Worm (Caenorhabditis elegans) whole organism, dauer: Measurements from ENCODE around the gene C49H3.3.
"Not testable (repeated sequence)": the region's sequence is repeated elsewhere in the genome, so short reads cannot be mapped to it uniquely, and the experiment has no call there.

Source experiments
- unc-62 ChIP-seq: sonication (generic microtip); optimal IDR thresholded peaks from 2 replicates; lab custom pipeline; 2017; ENCODE audit warnings: missing biosample characterization, missing genetic modification reagents, missing genetic modification characterization

The C49H3.3 gene

ce11 chrIV:7920126-7920525 lies 4.0 kb upstream of the C49H3.3 start, which contains the start of gene C49H3.16:
C49H3.16 (plus strand) TSS chrIV:7920426.
- TF ChIP-seq unc-62 = no peak

ce11 chrIV:7924975-7925828 lies 1.1 kb downstream of the C49H3.3 start:
- TF ChIP-seq unc-62 = no peak

DNA sequence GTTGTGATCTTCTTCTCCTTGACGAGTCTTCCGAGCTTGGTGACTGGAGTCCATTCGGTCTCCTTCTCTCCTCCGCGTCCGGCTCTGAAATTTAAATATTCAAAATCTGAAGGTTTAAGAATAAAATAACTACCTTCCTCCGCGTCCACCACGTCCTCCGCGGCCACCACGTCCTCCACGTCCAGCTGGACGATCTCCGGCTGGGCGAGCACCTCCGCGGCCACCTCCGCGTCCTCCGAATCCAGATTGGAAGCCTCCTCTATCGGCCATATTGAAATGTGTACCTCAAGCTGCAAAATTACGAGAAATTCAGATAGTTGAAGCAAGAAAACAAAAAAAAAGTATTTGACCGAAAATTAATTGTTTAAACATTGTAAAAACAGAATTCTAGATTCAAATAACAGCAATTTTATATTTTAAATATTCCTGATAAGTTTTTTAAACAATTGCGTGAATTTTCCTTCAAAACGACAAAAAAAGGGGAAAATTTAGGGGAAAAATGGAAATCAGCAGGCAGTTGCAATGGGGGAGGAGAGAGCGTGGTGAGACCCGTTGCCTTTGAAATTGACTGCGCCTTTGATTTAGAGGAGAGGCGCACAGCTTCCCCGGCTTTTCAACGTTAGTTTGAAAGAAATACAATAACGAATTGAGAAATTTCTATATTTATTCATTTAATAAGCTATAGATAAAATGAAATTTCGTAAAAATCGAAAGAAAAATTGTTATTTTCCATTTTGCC lies 2.1 kb downstream of the C49H3.3 start, which contains the start of gene rps-2:
Gene rps-2 (minus strand): TSS at position 290 of the 739 bp plus-strand sequence.
- no peak for TF ChIP-seq unc-62

DNA sequence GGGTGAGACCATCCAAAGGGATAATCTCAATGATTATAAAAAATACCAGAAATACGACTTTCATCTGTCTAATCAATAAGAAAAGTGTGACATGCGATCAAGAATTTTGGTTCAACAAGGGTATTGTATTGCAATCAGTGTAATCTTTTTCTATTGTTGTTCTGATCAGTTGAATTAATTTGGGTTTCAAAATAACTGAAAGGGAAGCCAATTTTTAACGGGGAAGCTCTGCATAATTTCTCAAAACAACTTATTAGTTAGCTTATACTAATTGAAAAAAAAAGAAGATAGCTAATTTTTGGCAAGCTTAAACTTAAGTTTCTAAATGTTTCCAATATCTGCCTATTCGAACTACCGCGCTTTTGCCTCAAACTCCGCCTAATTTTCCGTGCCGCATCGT lies 3.1 kb downstream of the C49H3.3 start, which contains the start of gene C49H3.12:
Gene C49H3.12 (minus strand): TSS at position 101 of the 400 bp plus-strand sequence.
- TF ChIP-seq unc-62 = no peak

ce11 chrIV:7927852-7928251 lies 3.7 kb downstream of the C49H3.3 start, which contains the start of gene gcy-8:
gcy-8 (plus strand) TSS chrIV:7928152.
- TF ChIP-seq unc-62 = no peak

DNA sequence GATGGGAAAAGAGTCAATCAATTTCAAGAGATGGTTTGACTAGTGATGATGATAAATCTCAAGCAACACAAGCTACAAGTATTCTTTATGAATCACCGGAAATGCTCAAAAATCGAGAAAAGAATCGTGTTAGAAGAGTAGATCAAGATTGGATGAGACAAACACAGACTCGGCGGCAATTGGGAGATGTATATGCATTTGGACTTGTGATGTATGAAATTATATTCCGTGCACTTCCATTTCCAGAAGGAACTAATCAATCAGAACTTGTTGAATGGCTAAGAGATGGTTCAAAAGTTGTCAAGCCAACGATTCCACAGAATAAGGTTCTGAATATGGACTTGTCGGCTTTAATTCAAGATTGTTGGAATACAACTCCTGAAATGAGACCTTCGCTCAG lies 7.7 kb downstream of the C49H3.3 start:
- no peak for TF ChIP-seq unc-62

DNA sequence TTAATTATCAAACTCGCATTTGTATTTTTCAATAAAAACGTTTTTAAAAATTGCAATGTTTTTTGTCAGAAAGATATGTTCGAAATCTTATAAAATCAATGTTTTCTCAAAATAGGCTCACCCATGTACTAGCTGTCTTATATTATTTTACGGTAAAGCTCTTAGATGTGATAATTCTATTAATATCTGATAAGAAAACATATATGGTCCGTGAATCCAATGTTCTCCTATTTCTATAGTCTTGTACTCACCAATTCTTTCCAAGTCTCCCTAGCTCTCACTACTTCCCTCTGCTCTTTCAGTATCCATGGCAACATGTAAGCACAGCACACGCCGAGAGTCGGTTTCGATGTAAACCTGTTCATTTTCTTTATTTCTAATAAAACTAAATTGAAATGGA lies 9.6 kb downstream of the C49H3.3 start, which contains the start of gene bbs-2:
Gene bbs-2 (plus strand): TSS at position 301 of the 400 bp plus-strand sequence.
- TF ChIP-seq unc-62 = no peak

DNA sequence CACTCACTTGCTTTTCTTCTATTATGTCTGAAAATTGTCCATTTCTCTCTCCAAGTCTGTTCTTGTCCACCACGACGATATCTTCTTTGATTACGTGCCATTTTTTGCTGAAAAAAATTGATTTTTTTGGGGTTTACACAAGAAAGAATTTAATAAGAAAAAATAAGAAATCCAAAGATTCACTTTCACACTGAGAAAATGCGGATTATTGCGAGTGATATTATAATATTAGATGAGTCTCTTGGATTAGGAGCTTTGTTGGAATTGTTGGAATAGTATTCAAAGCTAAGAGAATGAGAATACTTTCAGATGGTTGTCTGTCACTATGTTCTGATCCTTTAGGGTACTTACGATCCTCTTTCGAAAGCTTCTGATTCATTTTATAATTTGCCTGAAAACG lies 14.7 kb downstream of the C49H3.3 start, which contains the start of gene F20D12.7:
Gene F20D12.7 (minus strand): TSS at position 101 of the 400 bp plus-strand sequence.
- TF ChIP-seq unc-62 = no peak

DNA sequence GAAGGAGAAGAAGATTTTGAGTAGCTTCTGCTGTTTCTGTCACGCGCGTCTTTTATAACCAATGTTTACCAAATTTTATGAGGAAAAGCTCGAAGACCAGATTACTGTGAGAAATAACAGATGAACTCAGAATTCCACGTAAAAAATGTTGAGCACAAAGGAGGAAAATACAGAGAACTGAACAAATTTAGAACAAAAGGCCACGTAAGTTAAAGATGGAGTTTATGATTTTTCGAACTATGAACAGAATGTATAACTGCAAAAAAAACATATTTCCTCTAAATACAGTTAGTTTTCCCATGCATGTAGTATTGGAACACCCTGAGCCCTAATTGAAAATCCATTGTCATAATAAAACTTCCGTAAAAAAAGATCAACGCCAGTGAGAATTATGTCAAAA lies 16.8 kb downstream of the C49H3.3 start, which contains the start of gene exc-9:
Gene exc-9 (minus strand): TSS at position 101 of the 400 bp plus-strand sequence.
- TF ChIP-seq unc-62 = no peak

- TF ChIP-seq unc-62 = no peak
Observed at ce11 chrIV:7943272-7943671, 19.1 kb downstream of the C49H3.3 start.

DNA sequence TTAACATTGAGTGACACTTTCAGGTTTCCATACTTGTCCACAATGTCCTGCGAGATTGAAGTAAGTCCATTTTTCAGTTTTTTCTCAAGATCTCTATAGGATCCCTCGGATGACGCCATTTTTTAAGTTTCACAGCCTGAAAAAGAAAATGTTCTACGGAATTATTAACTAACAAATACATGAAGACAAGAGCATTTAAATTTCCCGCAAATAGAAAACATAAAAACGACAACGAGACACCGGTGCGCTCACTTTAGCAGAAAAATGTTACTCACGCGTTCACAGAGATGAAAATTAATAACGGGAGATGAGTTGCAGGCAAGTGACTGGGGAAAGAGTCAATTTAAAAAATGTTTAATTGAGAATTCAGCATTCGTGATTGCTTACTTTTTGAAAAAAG lies 22.3 kb downstream of the C49H3.3 start, which contains the start of gene czw-1:
Gene czw-1 (minus strand): TSS at position 369 of the 400 bp plus-strand sequence.
- no peak for TF ChIP-seq unc-62

DNA sequence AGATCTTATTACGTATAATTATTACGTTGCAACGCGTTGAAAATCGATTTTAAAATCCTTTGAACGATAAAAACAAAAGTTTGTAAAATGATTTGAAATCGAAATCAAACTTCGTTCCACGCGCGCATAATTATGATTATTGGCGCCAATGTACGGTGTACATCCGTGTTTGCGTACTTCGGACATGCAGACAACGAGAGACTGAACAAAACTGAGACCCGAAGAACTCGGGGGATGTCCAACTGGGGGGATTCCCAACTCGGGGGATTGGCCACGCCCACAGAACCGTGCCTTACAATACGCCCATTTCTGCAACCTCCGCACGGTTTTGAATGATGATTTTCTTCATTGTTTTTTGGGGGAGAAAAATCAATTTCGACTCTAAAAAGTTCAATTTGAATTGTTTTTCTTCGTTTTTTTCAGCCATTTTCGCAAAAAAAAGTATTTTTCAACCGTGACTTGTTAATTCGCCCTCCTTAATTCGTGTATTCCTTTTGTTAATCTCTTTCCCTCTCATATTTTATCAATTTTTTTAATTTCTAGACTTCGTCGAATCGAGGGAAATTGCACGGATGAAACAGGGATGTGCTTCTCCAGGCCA lies 22.8 kb downstream of the C49H3.3 start, which contains the start of gene F20D12.12:
Gene F20D12.12 (plus strand): TSS at position 542 of the 601 bp plus-strand sequence.
- not testable (repeated sequence) for TF ChIP-seq unc-62

ce11 chrIV:7948290-7948689 lies 24.1 kb downstream of the C49H3.3 start, which contains the start of gene mcm-3AP:
mcm-3AP (plus strand) TSS chrIV:7948672.
- TF ChIP-seq unc-62 = not testable (repeated sequence)

ce11 chrIV:7954006-7954405 lies 29.9 kb downstream of the C49H3.3 start:
- no peak for TF ChIP-seq unc-62

DNA sequence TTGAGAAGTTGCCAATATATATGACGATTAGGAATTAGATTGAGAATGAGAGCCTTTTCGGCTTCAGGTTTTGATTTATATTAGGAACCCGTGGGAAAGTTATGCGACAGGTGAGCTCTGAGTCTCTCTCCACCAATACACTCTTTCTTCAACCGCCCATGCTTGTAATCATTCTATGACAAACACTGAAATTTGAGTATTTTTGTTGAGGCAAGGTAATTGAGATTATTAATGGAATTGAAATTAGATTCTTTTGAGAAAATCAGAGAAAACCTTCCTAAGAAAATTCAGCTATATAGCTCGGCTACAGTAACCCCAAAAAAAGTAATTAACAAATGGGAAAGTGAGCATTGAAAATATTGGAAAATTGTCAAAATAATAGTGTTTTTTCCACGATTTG lies 31.7 kb downstream of the C49H3.3 start, which contains the start of gene ceh-19:
Gene ceh-19 (minus strand): TSS at position 101 of the 400 bp plus-strand sequence.
- no peak for TF ChIP-seq unc-62

- no peak for TF ChIP-seq unc-62
Observed at ce11 chrIV:7956643-7957317, 32.6 kb downstream of the C49H3.3 start, which contains the start of gene csr-1. csr-1 (plus strand) TSS chrIV:7957267.
